Worm (Caenorhabditis elegans) whole organism, mixed stage, embryonic: ENCODE measurements around the gene M116.5.

ENCODE experiments used
- M03D4.4 ChIP-seq: sonication (generic microtip); optimal IDR thresholded peaks from 2 replicates; lab custom pipeline; 2017; ENCODE audit warnings: mild to moderate bottlenecking, missing genetic modification characterization, missing compliant biosample characterization
- blmp-1 ChIP-seq: fragments of 150-350 bp; optimal IDR thresholded peaks from 2 replicates; lab custom pipeline; 2014; ENCODE audit warnings: missing biosample characterization, missing genetic modification characterization
- elt-3 ChIP-seq: fragments of 150-350 bp; optimal IDR thresholded peaks from 2 replicates; lab custom pipeline; 2014; ENCODE audit warnings: missing biosample characterization, missing genetic modification characterization
- lin-13 ChIP-seq: fragments of 150-350 bp; optimal IDR thresholded peaks from 2 replicates; lab custom pipeline; 2014; ENCODE audit warnings: missing biosample characterization, missing genetic modification characterization
- mab-5 ChIP-seq: fragments of 150-350 bp; optimal IDR thresholded peaks from 2 replicates; lab custom pipeline; 2014; ENCODE audit warnings: missing biosample characterization, missing genetic modification characterization
- nhr-12 ChIP-seq: fragments of 150-350 bp; optimal IDR thresholded peaks from 2 replicates; lab custom pipeline; 2014; ENCODE audit warnings: missing biosample characterization, missing genetic modification characterization
- pha-4 ChIP-seq: fragments of 150-350 bp; optimal IDR thresholded peaks from 2 replicates; lab custom pipeline; 2018; ENCODE audit warnings: missing biosample characterization, missing genetic modification reagents, missing genetic modification characterization
- snpc-4 ChIP-seq: fragments of 150-350 bp; optimal IDR thresholded peaks from 2 replicates; lab custom pipeline; 2014; ENCODE audit warnings: missing biosample characterization, missing genetic modification characterization
- unc-39 ChIP-seq: fragments of 150-350 bp; optimal IDR thresholded peaks from 2 replicates; lab custom pipeline; 2014; ENCODE audit warnings: missing biosample characterization, missing genetic modification characterization

ce11 chrIV:8460208-8460607 is 39.3 kb upstream of the M116.5 start, which contains the start of gene ant-1.4:
- no peak for TF ChIP-seq snpc-4
- TF ChIP-seq elt-3 (tag; lab: Kevin White, UChicago) = no peak
- TF ChIP-seq pha-4 (tag; lab: Kevin White, UChicago) = no peak
- no peak for TF ChIP-seq lin-13 (tag; lab: Kevin White, UChicago)
- no peak for TF ChIP-seq blmp-1
- TF ChIP-seq mab-5 (tag; lab: Kevin White, UChicago) = no peak
- no peak for TF ChIP-seq M03D4.4 (tag; lab: Kevin White, UChicago)
- no peak for TF ChIP-seq unc-39 (tag; lab: Kevin White, UChicago)
- TF ChIP-seq nhr-12 (tag; lab: Kevin White, UChicago) = no peak
